Worm (Caenorhabditis elegans) whole organism, L4 larva: ENCODE results near the gene col-68.

ENCODE experiments used
- aly-2 ChIP-seq: sonication (generic microtip); optimal IDR thresholded peaks from 2 replicates; lab custom pipeline; 2018; ENCODE audit warnings: missing biosample characterization, missing genetic modification characterization
- ama-1 ChIP-seq: fragments of 150-350 bp; optimal IDR thresholded peaks from 2 replicates; lab custom pipeline; 2014; ENCODE audit warnings: inconsistent platforms, mixed read lengths
- ceh-82 ChIP-seq: sonication (generic microtip); optimal IDR thresholded peaks from 2 replicates; lab custom pipeline; 2017; ENCODE audit warnings: missing biosample characterization, missing genetic modification characterization
- cey-2 ChIP-seq: sonication (generic microtip); optimal IDR thresholded peaks from 3 replicates; lab custom pipeline; 2017; ENCODE audit warnings: missing genetic modification characterization, mild to moderate bottlenecking, missing compliant biosample characterization, antibody characterized with exemption, borderline replicate concordance; ENCODE audit not compliant: insufficient read depth
- hmg-1.1 ChIP-seq: fragments of 200-800 bp; sonication (Bioruptor generic); IDR thresholded peaks from 2 replicates; pipeline ENCODE4 v1.3.6; 2022; ENCODE audit warnings: missing genetic modification reagents, missing genetic modification characterization, missing compliant biosample characterization
- lin-13 ChIP-seq: fragments of 150-350 bp; optimal IDR thresholded peaks from 2 replicates; lab custom pipeline; 2014; ENCODE audit warnings: missing biosample characterization, missing genetic modification reagents, missing genetic modification characterization
- lin-39 ChIP-seq: fragments of 150-350 bp; optimal IDR thresholded peaks from 2 replicates; lab custom pipeline; 2014; ENCODE audit warnings: missing biosample characterization, missing genetic modification reagents, missing genetic modification characterization
- mes-2 ChIP-seq: sonication (generic microtip); optimal IDR thresholded peaks from 2 replicates; lab custom pipeline; 2016; ENCODE audit warnings: missing genotype, mild to moderate bottlenecking, missing genetic modification characterization, missing compliant biosample characterization; ENCODE audit not compliant: poor library complexity, severe bottlenecking
- nhr-237 ChIP-seq: sonication (generic microtip); optimal IDR thresholded peaks from 2 replicates; lab custom pipeline; 2017; ENCODE audit warnings: missing biosample characterization, missing genetic modification characterization
- nhr-76 ChIP-seq: fragments of 150-350 bp; optimal IDR thresholded peaks from 2 replicates; lab custom pipeline; 2014; ENCODE audit warnings: missing biosample characterization, missing genetic modification characterization
- pqm-1 ChIP-seq: sonication (generic microtip); optimal IDR thresholded peaks from 2 replicates; lab custom pipeline; 2017; ENCODE audit warnings: missing biosample characterization, missing genetic modification characterization
- unc-130 ChIP-seq: sonication (generic microtip); optimal IDR thresholded peaks from 2 replicates; lab custom pipeline; 2016; ENCODE audit warnings: missing genetic modification reagents, missing genetic modification characterization, missing compliant biosample characterization

DNA sequence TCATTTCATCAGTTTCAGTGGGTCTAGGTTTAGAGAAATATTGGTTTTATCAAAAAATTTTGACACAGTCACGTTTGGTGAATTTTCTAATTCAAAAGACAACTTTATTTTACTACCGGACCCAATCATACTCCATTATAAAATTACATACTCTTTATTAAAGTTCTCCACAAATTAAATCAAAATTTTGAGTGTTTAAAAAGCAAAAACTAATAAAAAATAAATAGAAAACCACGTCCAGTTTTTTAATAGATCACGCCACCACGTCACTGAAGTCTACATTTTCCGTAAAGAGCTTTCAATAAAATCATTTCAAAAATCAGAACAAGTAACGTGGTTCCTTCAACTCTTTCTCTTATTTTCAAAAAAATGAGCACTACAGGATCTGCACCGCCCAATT lies 1.6 kb downstream of the col-68 start, which contains the start of gene txt-1:
- TF ChIP-seq hmg-1.1 (GFP tag; lab: Robert Waterston, UW) (no peak), ceh-82 (no peak), lin-39 (no peak), unc-130 (GFP tag; lab: Kevin White, UChicago) (no peak), cey-2 (tag; lab: Kevin White, UChicago) (no peak), pqm-1 (tag; lab: Kevin White, UChicago) (no peak), nhr-237 (tag; lab: Kevin White, UChicago) (no peak), mes-2 (tag; lab: Kevin White, UChicago) (no peak), aly-2 (tag; lab: Kevin White, UChicago) (no peak), ama-1 (lab: Kevin White, UChicago) (no peak), nhr-76 (tag; lab: Kevin White, UChicago) (no peak), lin-13 (GFP tag; lab: Kevin White, UChicago) (no peak)
